Fruit fly (Drosophila melanogaster): ENCODE measurements around the gene CG13096.

DNA sequence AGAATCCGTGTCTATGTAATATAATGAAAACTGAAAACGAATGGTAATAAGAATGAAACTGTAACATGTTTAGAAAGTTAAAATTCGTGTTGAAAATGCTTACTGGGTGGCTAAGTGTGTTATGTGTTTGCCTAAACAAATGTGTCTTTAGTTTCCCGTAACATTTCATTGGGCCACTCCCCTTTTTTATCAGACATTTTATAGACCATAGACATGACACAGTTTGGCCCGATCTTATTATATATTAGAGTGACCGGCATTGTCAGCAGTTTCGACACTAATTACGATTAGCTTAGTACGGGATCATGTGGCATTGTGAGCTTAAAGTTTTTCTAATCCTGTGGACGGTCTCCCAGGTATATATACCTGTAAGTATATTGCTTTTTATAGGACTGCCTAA lies 34.6 kb downstream of the CG13096 start, which contains the start of gene CheA29a:
- TF ChIP-seq ovo (GFP tag; optimal IDR thresholded peaks at IDR 0.05) (no peak), kay (GFP tag; ENCODE audit: borderline replicate concordance) (no peak), tj (GFP tag; optimal IDR thresholded peaks at IDR 0.05) (no peak), toe (GFP tag; optimal IDR thresholded peaks at IDR 0.05) (no peak), Mnt (GFP tag; optimal IDR thresholded peaks at IDR 0.05) (no peak), cnc (optimal IDR thresholded peaks at IDR 0.05) (no peak), CG7101 (tag; optimal IDR thresholded peaks at IDR 0.05) (no peak), Crg-1 (GFP tag; optimal IDR thresholded peaks at IDR 0.05) (no peak), CG33017 (tag; optimal IDR thresholded peaks at IDR 0.05) (no peak), CG11617 (GFP tag; optimal IDR thresholded peaks at IDR 0.05) (no peak)
